Worm (Caenorhabditis elegans) whole organism, mixed stage, embryonic: ENCODE data around the gene F53H4.2.

ENCODE experiments used
- ceh-39 ChIP-seq: fragments of 150-350 bp; optimal IDR thresholded peaks from 2 replicates; lab custom pipeline; 2014; ENCODE audit warnings: missing biosample characterization, missing genetic modification characterization
- elt-3 ChIP-seq: fragments of 150-350 bp; optimal IDR thresholded peaks from 2 replicates; lab custom pipeline; 2014; ENCODE audit warnings: missing biosample characterization, missing genetic modification characterization
- hlh-1 ChIP-seq: fragments of 150-350 bp; optimal IDR thresholded peaks from 2 replicates; lab custom pipeline; 2014; ENCODE audit warnings: missing biosample characterization, missing genetic modification reagents, missing genetic modification characterization
- lin-13 ChIP-seq: fragments of 150-350 bp; optimal IDR thresholded peaks from 2 replicates; lab custom pipeline; 2014; ENCODE audit warnings: missing biosample characterization, missing genetic modification characterization
- lsy-2 ChIP-seq: fragments of 150-350 bp; optimal IDR thresholded peaks from 2 replicates; lab custom pipeline; 2014; ENCODE audit warnings: missing biosample characterization, missing genetic modification characterization
- nhr-28 ChIP-seq: fragments of 150-350 bp; optimal IDR thresholded peaks from 2 replicates; lab custom pipeline; 2014; ENCODE audit warnings: missing biosample characterization, missing genetic modification characterization
- pha-4 ChIP-seq: fragments of 150-350 bp; optimal IDR thresholded peaks from 2 replicates; lab custom pipeline; 2018; ENCODE audit warnings: missing biosample characterization, missing genetic modification reagents, missing genetic modification characterization
- sptf-1 ChIP-seq: sonication (generic microtip); optimal IDR thresholded peaks from 2 replicates; lab custom pipeline; 2017; ENCODE audit warnings: mild to moderate bottlenecking, missing genetic modification characterization, moderate library complexity, missing compliant biosample characterization
- unc-39 ChIP-seq: fragments of 150-350 bp; optimal IDR thresholded peaks from 2 replicates; lab custom pipeline; 2014; ENCODE audit warnings: missing biosample characterization, missing genetic modification characterization
- ztf-11 ChIP-seq: fragments of 150-350 bp; optimal IDR thresholded peaks from 2 replicates; lab custom pipeline; 2014; ENCODE audit warnings: missing biosample characterization, missing genetic modification characterization

- TF ChIP-seq sptf-1 (tag; lab: Kevin White, UChicago) (peak; percentile 60), nhr-28 (tag; lab: Kevin White, UChicago) (no peak), ztf-11 (tag; lab: Kevin White, UChicago) (no peak), unc-39 (tag; lab: Kevin White, UChicago) (no peak), pha-4 (no peak), ceh-39 (tag; lab: Kevin White, UChicago) (no peak), elt-3 (tag; lab: Kevin White, UChicago) (no peak), lin-13 (tag; lab: Kevin White, UChicago) (no peak), lsy-2 (tag; lab: Kevin White, UChicago) (no peak), hlh-1 (tag; lab: Kevin White, UChicago) (no peak)
Measured at ce11 chrX:15876936-15877335, 20.0 kb downstream of the F53H4.2 start.
